Worm (Caenorhabditis elegans) whole organism, L4 larva: ENCODE results near the gene alg-4.

Source experiments
- T20F7.1 ChIP-seq: fragments of 200-800 bp; sonication (Bioruptor generic); optimal IDR thresholded peaks from 2 replicates; lab custom pipeline; 2018; ENCODE audit warnings: mild to moderate bottlenecking, missing genetic modification characterization, missing compliant biosample characterization
- ZK546.5 ChIP-seq, 2 experiments: sonication (generic microtip); optimal IDR thresholded peaks; 2 replicates each; lab custom pipeline; 2017; ENCODE audit warnings: missing biosample characterization in 2 of 2, missing genetic modification characterization in 2 of 2
- aha-1 ChIP-seq: fragments of 150-350 bp; peaks from one replicate; lab custom pipeline; 2014; ENCODE audit warnings: missing biosample characterization, missing genetic modification characterization
- ceh-20 ChIP-seq: fragments of 200-800 bp; sonication (Bioruptor generic); IDR thresholded peaks from 2 replicates; pipeline ENCODE4 v1.3.6; 2022; ENCODE audit warnings: missing genetic modification reagents, missing genetic modification characterization, missing compliant biosample characterization
- ceh-32 ChIP-seq: sonication (generic microtip); optimal IDR thresholded peaks from 2 replicates; lab custom pipeline; 2016; ENCODE audit warnings: mild to moderate bottlenecking, missing genetic modification characterization, missing compliant biosample characterization; ENCODE audit not compliant: poor library complexity
- ceh-62 ChIP-seq: sonication (generic microtip); optimal IDR thresholded peaks from 2 replicates; lab custom pipeline; 2017; ENCODE audit warnings: missing biosample characterization, missing genetic modification characterization
- ctbp-1 ChIP-seq: fragments of 200-800 bp; sonication (Bioruptor generic); IDR thresholded peaks from 2 replicates; pipeline ENCODE4 v1.3.6; 2022; ENCODE audit warnings: missing genetic modification reagents, missing genetic modification characterization, missing compliant biosample characterization
- daf-19 ChIP-seq: fragments of 200-800 bp; sonication (Bioruptor generic); conservative IDR thresholded peaks from 2 replicates; pipeline ENCODE4 v1.3.6; 2022; ENCODE audit warnings: missing genetic modification characterization, missing compliant biosample characterization
- daf-8 ChIP-seq: fragments of 200-800 bp; sonication (Bioruptor generic); IDR thresholded peaks from 2 replicates; pipeline ENCODE4 v1.3.6; 2022; ENCODE audit warnings: missing genetic modification characterization, missing compliant biosample characterization
- dmd-9 ChIP-seq: fragments of 200-800 bp; sonication (Bioruptor generic); IDR thresholded peaks from 2 replicates; pipeline ENCODE4 v1.3.6; 2022; ENCODE audit warnings: missing genetic modification reagents, missing genetic modification characterization, missing compliant biosample characterization
- duxl-1 ChIP-seq: sonication (generic microtip); optimal IDR thresholded peaks from 2 replicates; lab custom pipeline; 2016; ENCODE audit warnings: mild to moderate bottlenecking, missing genetic modification characterization, moderate library complexity, missing compliant biosample characterization; ENCODE audit not compliant: poor library complexity
- egl-27 ChIP-seq: sonication (generic microtip); optimal IDR thresholded peaks from 3 replicates; lab custom pipeline; 2017; ENCODE audit warnings: missing biosample characterization, missing genetic modification reagents, missing genetic modification characterization
- egl-43 ChIP-seq: fragments of 200-800 bp; sonication (Bioruptor generic); IDR thresholded peaks from 2 replicates; pipeline ENCODE4 v1.3.6; 2022; ENCODE audit warnings: missing genetic modification reagents, missing genetic modification characterization, missing compliant biosample characterization
- hif-1 ChIP-seq, 2 experiments: sonication (generic microtip); optimal IDR thresholded peaks; 2 replicates each; lab custom pipeline; 2016 to 2017; ENCODE audit warnings: missing compliant biosample characterization in 2 of 2, missing genetic modification characterization in 2 of 2, missing genetic modification reagents in 2 of 2, missing genotype in 2 of 2, mild to moderate bottlenecking in 1 of 2
- hlh-30 ChIP-seq: sonication (generic microtip); optimal IDR thresholded peaks from 2 replicates; lab custom pipeline; 2017; ENCODE audit warnings: antibody characterized with exemption, mild to moderate bottlenecking, missing genetic modification characterization, missing compliant biosample characterization; ENCODE audit not compliant: insufficient read depth
- hmg-1.1 ChIP-seq: fragments of 200-800 bp; sonication (Bioruptor generic); IDR thresholded peaks from 2 replicates; pipeline ENCODE4 v1.3.6; 2022; ENCODE audit warnings: missing genetic modification reagents, missing genetic modification characterization, missing compliant biosample characterization
- lim-7 ChIP-seq: fragments of 200-800 bp; sonication (Bioruptor generic); IDR thresholded peaks from 2 replicates; pipeline ENCODE4 v1.3.6; 2022; ENCODE audit warnings: missing genetic modification characterization, missing compliant biosample characterization
- lin-13 ChIP-seq: fragments of 150-350 bp; optimal IDR thresholded peaks from 2 replicates; lab custom pipeline; 2014; ENCODE audit warnings: missing biosample characterization, missing genetic modification reagents, missing genetic modification characterization
- lin-29 ChIP-seq: fragments of 200-800 bp; sonication (Bioruptor generic); IDR thresholded peaks from 2 replicates; pipeline ENCODE4 v1.3.6; 2022; ENCODE audit warnings: missing genetic modification reagents, missing genetic modification characterization, missing compliant biosample characterization
- lin-38 ChIP-seq: fragments of 200-800 bp; sonication (Bioruptor generic); IDR thresholded peaks from 2 replicates; pipeline ENCODE4 v1.3.6; 2022; ENCODE audit warnings: missing genetic modification reagents, missing genetic modification characterization, missing compliant biosample characterization
- lir-3 ChIP-seq: sonication (generic microtip); optimal IDR thresholded peaks from 2 replicates; lab custom pipeline; 2016; ENCODE audit warnings: mild to moderate bottlenecking, missing genetic modification characterization, missing compliant biosample characterization
- mdt-29 ChIP-seq: fragments of 200-800 bp; sonication (Bioruptor generic); IDR thresholded peaks from 2 replicates; pipeline ENCODE4 v1.3.6; 2022; ENCODE audit warnings: missing genetic modification reagents, missing genetic modification characterization, missing compliant biosample characterization
- mep-1 ChIP-seq: fragments of 150-350 bp; sonication (generic microtip); optimal IDR thresholded peaks from 3 replicates; lab custom pipeline; 2014; ENCODE audit warnings: missing biosample characterization, missing genetic modification characterization
- mxl-3 ChIP-seq: fragments of 200-800 bp; sonication (Bioruptor generic); optimal IDR thresholded peaks from 2 replicates; lab custom pipeline; 2018; ENCODE audit warnings: mild to moderate bottlenecking, missing genetic modification characterization, missing compliant biosample characterization
- nhr-102 ChIP-seq: sonication (generic microtip); optimal IDR thresholded peaks from 2 replicates; lab custom pipeline; 2016; ENCODE audit warnings: mild to moderate bottlenecking, missing genetic modification characterization, moderate library complexity, missing compliant biosample characterization
- nhr-11 ChIP-seq: fragments of 150-350 bp; optimal IDR thresholded peaks from 2 replicates; lab custom pipeline; 2014; ENCODE audit warnings: missing biosample characterization, missing genetic modification characterization
- nhr-41 ChIP-seq: fragments of 200-800 bp; sonication (Bioruptor generic); IDR thresholded peaks from 2 replicates; pipeline ENCODE4 v1.3.6; 2022; ENCODE audit warnings: missing genetic modification reagents, missing genetic modification characterization, missing compliant biosample characterization
- nhr-48 ChIP-seq: sonication (generic microtip); optimal IDR thresholded peaks from 2 replicates; lab custom pipeline; 2016; ENCODE audit warnings: mild to moderate bottlenecking, missing genetic modification characterization, missing compliant biosample characterization
- nhr-77 ChIP-seq: fragments of 150-350 bp; optimal IDR thresholded peaks from 2 replicates; lab custom pipeline; 2014; ENCODE audit warnings: missing biosample characterization, missing genetic modification characterization
- pha-4 ChIP-seq, 2 experiments: fragments of 150-350 bp in 1 of 2; fragments of 200-800 bp in 1 of 2; sonication (Bioruptor generic) in 1 of 2; IDR thresholded peaks in 1 of 2; optimal IDR thresholded peaks in 1 of 2; 2 replicates each; pipeline versions ENCODE4 v1.3.6 to Lab custom; 2014 to 2022; ENCODE audit warnings: missing genetic modification characterization in 2 of 2, missing genetic modification reagents in 2 of 2, missing biosample characterization in 1 of 2, missing compliant biosample characterization in 1 of 2
- php-3 ChIP-seq: fragments of 200-800 bp; sonication (Bioruptor generic); IDR thresholded peaks from 2 replicates; pipeline ENCODE4 v1.3.6; 2022; ENCODE audit warnings: missing genetic modification reagents, missing genetic modification characterization, missing compliant biosample characterization
- set-16 ChIP-seq: fragments of 200-800 bp; sonication (Bioruptor generic); IDR thresholded peaks from 2 replicates; pipeline ENCODE4 v1.3.6; 2022; ENCODE audit warnings: missing genetic modification reagents, missing genetic modification characterization, missing compliant biosample characterization
- spr-3 ChIP-seq: fragments of 200-800 bp; sonication (Bioruptor generic); optimal IDR thresholded peaks from 2 replicates; lab custom pipeline; 2018; ENCODE audit warnings: mild to moderate bottlenecking, missing genetic modification characterization, missing compliant biosample characterization
- tag-97 ChIP-seq: fragments of 200-800 bp; sonication (Bioruptor generic); IDR thresholded peaks from 2 replicates; pipeline ENCODE4 v1.3.6; 2022; ENCODE audit warnings: missing genetic modification characterization, missing compliant biosample characterization
- unc-39 ChIP-seq: sonication (generic microtip); optimal IDR thresholded peaks from 2 replicates; lab custom pipeline; 2017; ENCODE audit warnings: missing biosample characterization, missing genetic modification characterization
- vab-7 ChIP-seq: fragments of 200-800 bp; sonication (Bioruptor generic); IDR thresholded peaks from 2 replicates; pipeline ENCODE4 v1.3.6; 2022; ENCODE audit warnings: missing genetic modification reagents, missing genetic modification characterization, missing compliant biosample characterization
- zag-1 ChIP-seq: fragments of 150-350 bp; optimal IDR thresholded peaks from 2 replicates; lab custom pipeline; 2014; ENCODE audit warnings: missing biosample characterization, missing genetic modification characterization
- zip-11 ChIP-seq: fragments of 200-800 bp; sonication (Bioruptor generic); IDR thresholded peaks from 2 replicates; pipeline ENCODE4 v1.3.6; 2022; ENCODE audit warnings: missing genetic modification characterization, missing compliant biosample characterization
- ztf-7 ChIP-seq: fragments of 150-350 bp; optimal IDR thresholded peaks from 2 replicates; lab custom pipeline; 2014; ENCODE audit warnings: missing biosample characterization, missing genetic modification characterization

alg-4 gene

ce11 chrIII:9930406-9930805 lies 39.2 kb upstream of the alg-4 start (continued):
- TF ChIP-seq pha-4 (GFP tag; IDR thresholded peaks at IDR 0.05; lab: Robert Waterston, UW): no peak
- TF ChIP-seq pha-4 (tag; optimal IDR thresholded peaks at IDR 0.05; lab: Kevin White, UChicago): no peak
- no peak for TF ChIP-seq tag-97
- TF ChIP-seq ZK546.5 (tag; optimal IDR thresholded peaks at IDR 0.05; lab: Kevin White, UChicago): no peak
- TF ChIP-seq lin-38: peak; percentile 13; the same call in 1 of the 2 replicates
- no peak for TF ChIP-seq lin-13 (GFP tag; lab: Kevin White, UChicago)
- TF ChIP-seq unc-39 (tag; lab: Kevin White, UChicago): no peak
- 0 out of 2 replicates have a peak, but pooled peaks have one; percentile 9 for TF ChIP-seq nhr-41 (GFP tag; lab: Robert Waterston, UW)
- TF ChIP-seq vab-7 (GFP tag; lab: Robert Waterston, UW): no peak
- peak; percentile 35 for TF ChIP-seq hlh-30 (tag; lab: Kevin White, UChicago)
- no peak for TF ChIP-seq lim-7 (GFP tag; lab: Robert Waterston, UW)
- TF ChIP-seq daf-8 (GFP tag; lab: Robert Waterston, UW): no peak
- TF ChIP-seq php-3 (GFP tag; lab: Robert Waterston, UW): peak; percentile 60
- peak; percentile 56 for TF ChIP-seq mep-1
- peak; percentile 57 for TF ChIP-seq nhr-102 (tag; lab: Kevin White, UChicago)
- peak; percentile 11 for TF ChIP-seq mxl-3 (GFP tag; lab: Kevin White, UChicago)
- TF ChIP-seq ceh-20: peak; percentile 33; the same call in 1 of the 2 replicates
- TF ChIP-seq zag-1: no peak
- no peak for TF ChIP-seq zip-11 (GFP tag; lab: Robert Waterston, UW)
- no peak for TF ChIP-seq egl-43
- TF ChIP-seq T20F7.1 (GFP tag; lab: Kevin White, UChicago): peak; percentile 1
- no peak for TF ChIP-seq hmg-1.1 (GFP tag; lab: Robert Waterston, UW)
- no peak for TF ChIP-seq mdt-29
- no peak for TF ChIP-seq egl-27 (tag; lab: Kevin White, UChicago)
- TF ChIP-seq aha-1 (tag; lab: Kevin White, UChicago): no peak
- TF ChIP-seq spr-3 (GFP tag; lab: Kevin White, UChicago): no peak
- TF ChIP-seq duxl-1 (tag; lab: Kevin White, UChicago): no peak
- no peak for TF ChIP-seq lir-3 (tag; lab: Kevin White, UChicago)
- no peak for TF ChIP-seq dmd-9
- no peak for TF ChIP-seq ctbp-1 (GFP tag; lab: Robert Waterston, UW)
- peak; percentile 80 for TF ChIP-seq nhr-48 (tag; lab: Kevin White, UChicago)
- no peak for TF ChIP-seq set-16 (GFP tag; lab: Robert Waterston, UW)
- peak; percentile 40 for TF ChIP-seq nhr-77
- TF ChIP-seq, all 104 proteins: peak for 25

ce11 chrIII:9929525-9929924 lies 38.3 kb upstream of the alg-4 start:
- TF ChIP-seq ceh-32 (tag; lab: Kevin White, UChicago): no peak
- TF ChIP-seq ceh-62 (tag; lab: Kevin White, UChicago): no peak
- TF ChIP-seq aha-1 (tag; lab: Kevin White, UChicago): peak; percentile 84

ce11 chrIII:9928777-9929176 lies 37.6 kb upstream of the alg-4 start, which contains the start of gene ttr-1:
TSS of gene ttr-1 (plus strand) at chrIII:9929077.
- TF ChIP-seq ztf-7 (tag; lab: Kevin White, UChicago) (no peak), zag-1 (no peak), daf-19 (GFP tag; lab: Robert Waterston, UW) (no peak), lin-29 (no peak), mdt-29 (no peak), nhr-102 (tag; lab: Kevin White, UChicago) (no peak), hif-1 (tag; optimal IDR thresholded peaks at IDR 0.05; lab: Kevin White, UChicago) (no peak), nhr-11 (tag; lab: Kevin White, UChicago) (no peak)
